Worm (Caenorhabditis elegans) whole organism, young adult: ENCODE data around the gene F01D5.10.
A peak's percentile ranks its signal among the peaks of the same experiment; 100 is the strongest.

ENCODE experiments used
- B0019.2 ChIP-seq: fragments of 200-800 bp; sonication (Bioruptor generic); conservative IDR thresholded peaks from 2 replicates; pipeline ENCODE4 v1.3.6; 2022; ENCODE audit warnings: missing genetic modification reagents, missing genetic modification characterization, missing compliant biosample characterization
- B0035.1 ChIP-seq: sonication (generic microtip); optimal IDR thresholded peaks from 2 replicates; lab custom pipeline; 2016; ENCODE audit warnings: missing genetic modification characterization, mild to moderate bottlenecking, missing compliant biosample characterization, missing genotype, missing genetic modification reagents
- C06A6.2 ChIP-seq: fragments of 200-800 bp; sonication (Bioruptor generic); conservative IDR thresholded peaks from 2 replicates; pipeline ENCODE4 v1.3.6; 2022; ENCODE audit warnings: missing genetic modification characterization, missing compliant biosample characterization
- D2030.7 ChIP-seq: fragments of 200-800 bp; sonication (Bioruptor generic); IDR thresholded peaks from 2 replicates; pipeline ENCODE4 v1.3.6; 2022; ENCODE audit warnings: missing genetic modification reagents, missing genetic modification characterization, missing compliant biosample characterization
- F33H1.4 ChIP-seq: fragments of 200-800 bp; sonication (Bioruptor generic); IDR thresholded peaks from 2 replicates; pipeline ENCODE4 v1.3.6; 2022; ENCODE audit warnings: missing genetic modification reagents, missing genetic modification characterization, missing compliant biosample characterization
- F37B4.10 ChIP-seq: fragments of 200-800 bp; sonication (Bioruptor generic); IDR thresholded peaks from 2 replicates; pipeline ENCODE4 v1.3.6; 2022; ENCODE audit warnings: missing genetic modification characterization, missing compliant biosample characterization
- F52B5.7 ChIP-seq: sonication (generic microtip); optimal IDR thresholded peaks from 2 replicates; lab custom pipeline; 2016; ENCODE audit warnings: mild to moderate bottlenecking, missing genetic modification characterization, missing compliant biosample characterization
- F55B11.4 ChIP-seq: sonication (generic microtip); optimal IDR thresholded peaks from 2 replicates; lab custom pipeline; 2016; ENCODE audit warnings: missing compliant biosample characterization, missing genetic modification characterization, borderline replicate concordance; ENCODE audit not compliant: insufficient read depth
- Y53F4B.3 ChIP-seq: fragments of 200-800 bp; sonication (Bioruptor generic); IDR thresholded peaks from 2 replicates; pipeline ENCODE4 v1.3.6; 2022; ENCODE audit warnings: missing genetic modification reagents, missing genetic modification characterization, missing compliant biosample characterization
- ama-1 ChIP-seq, 3 experiments: fragments of 150-350 bp in 1 of 3; sonication (generic microtip) in 2 of 3; optimal IDR thresholded peaks; 2 replicates each; lab custom pipeline; 2014 to 2018; ENCODE audit warnings: missing biosample characterization in 2 of 3, missing genetic modification characterization in 2 of 3, missing genetic modification reagents in 2 of 3
- aptf-2 ChIP-seq: fragments of 200-800 bp; sonication (Bioruptor generic); conservative IDR thresholded peaks from 2 replicates; pipeline ENCODE4 v1.3.6; 2022; ENCODE audit warnings: missing genetic modification reagents, missing genetic modification characterization, missing compliant biosample characterization
- aptf-3 ChIP-seq: fragments of 200-800 bp; sonication (Bioruptor generic); IDR thresholded peaks from 2 replicates; pipeline ENCODE4 v1.3.6; 2022; ENCODE audit warnings: missing genetic modification characterization, missing compliant biosample characterization
- atf-7 ChIP-seq: sonication (generic microtip); optimal IDR thresholded peaks from 2 replicates; lab custom pipeline; 2017; ENCODE audit warnings: mild to moderate bottlenecking, missing genetic modification characterization, missing compliant biosample characterization
- bed-2 ChIP-seq: fragments of 200-800 bp; sonication (Bioruptor generic); IDR thresholded peaks from 2 replicates; pipeline ENCODE4 v1.3.6; 2022; ENCODE audit warnings: missing genetic modification reagents, missing genetic modification characterization, missing compliant biosample characterization
- cebp-1 ChIP-seq, 2 experiments: fragments of 200-800 bp in 1 of 2; sonication (Bioruptor generic) in 1 of 2; sonication (generic microtip) in 1 of 2; IDR thresholded peaks in 1 of 2; optimal IDR thresholded peaks in 1 of 2; 2 replicates each; pipeline versions ENCODE4 v1.3.6 to Lab custom; 2017 to 2022; ENCODE audit warnings: missing compliant biosample characterization in 2 of 2, missing genetic modification characterization in 2 of 2, mild to moderate bottlenecking in 1 of 2, missing genetic modification reagents in 1 of 2, moderate library complexity in 1 of 2
- ceh-27 ChIP-seq: fragments of 200-800 bp; sonication (Bioruptor generic); optimal IDR thresholded peaks from 2 replicates; lab custom pipeline; 2018; ENCODE audit warnings: mild to moderate bottlenecking, missing genetic modification characterization, moderate library complexity, missing compliant biosample characterization
- ceh-40 ChIP-seq: fragments of 200-800 bp; sonication (Bioruptor generic); IDR thresholded peaks from 2 replicates; pipeline ENCODE4 v1.3.6; 2022; ENCODE audit warnings: missing genetic modification characterization, missing compliant biosample characterization
- ceh-91 ChIP-seq: fragments of 200-800 bp; sonication (Bioruptor generic); IDR thresholded peaks from 2 replicates; pipeline ENCODE4 v1.3.6; 2022; ENCODE audit warnings: missing genetic modification reagents, missing genetic modification characterization, missing compliant biosample characterization
- dox-1 ChIP-seq: fragments of 200-800 bp; sonication (Bioruptor generic); IDR thresholded peaks from 2 replicates; pipeline ENCODE4 v1.3.6; 2022; ENCODE audit warnings: missing genetic modification reagents, missing genetic modification characterization, missing compliant biosample characterization
- egrh-3 ChIP-seq: fragments of 200-800 bp; sonication (Bioruptor generic); IDR thresholded peaks from 2 replicates; pipeline ENCODE4 v1.3.6; 2022; ENCODE audit warnings: missing genetic modification reagents, missing genetic modification characterization, missing compliant biosample characterization
- him-1 ChIP-seq: sonication (generic microtip); optimal IDR thresholded peaks from 2 replicates; lab custom pipeline; 2016; ENCODE audit warnings: missing genotype, missing genetic modification reagents, missing genetic modification characterization, missing compliant biosample characterization
- hlh-12 ChIP-seq: sonication (generic microtip); optimal IDR thresholded peaks from 2 replicates; lab custom pipeline; 2016; ENCODE audit warnings: missing genetic modification characterization, missing compliant biosample characterization
- hlh-26 ChIP-seq: fragments of 200-800 bp; sonication (Bioruptor generic); conservative IDR thresholded peaks from 2 replicates; pipeline ENCODE4 v1.3.6; 2022; ENCODE audit warnings: missing genetic modification reagents, missing genetic modification characterization, missing compliant biosample characterization
- hmg-1.2 ChIP-seq: fragments of 200-800 bp; sonication (Bioruptor generic); IDR thresholded peaks from 2 replicates; pipeline ENCODE4 v1.3.6; 2022; ENCODE audit warnings: missing genetic modification reagents, missing genetic modification characterization, missing compliant biosample characterization
- let-526 ChIP-seq: fragments of 200-800 bp; sonication (Bioruptor generic); IDR thresholded peaks from 2 replicates; pipeline ENCODE4 v1.3.6; 2022; ENCODE audit warnings: missing genetic modification reagents, missing genetic modification characterization, missing compliant biosample characterization
- lin-35 ChIP-seq, 3 experiments: fragments of 150-350 bp in 2 of 3; sonication (generic microtip) in 1 of 3; optimal IDR thresholded peaks; 2 replicates each; lab custom pipeline; 2014 to 2018; ENCODE audit warnings: missing biosample characterization in 3 of 3, missing genetic modification characterization in 3 of 3, missing genetic modification reagents in 3 of 3
- lin-40 ChIP-seq: sonication (generic microtip); optimal IDR thresholded peaks from 2 replicates; lab custom pipeline; 2016; ENCODE audit warnings: missing genetic modification characterization, mild to moderate bottlenecking, missing compliant biosample characterization, missing genotype, missing genetic modification reagents
- lin-54 ChIP-seq: fragments of 200-800 bp; sonication (Bioruptor generic); optimal IDR thresholded peaks from 2 replicates; lab custom pipeline; 2018; ENCODE audit warnings: mild to moderate bottlenecking, missing genetic modification characterization, missing compliant biosample characterization
- lsy-27 ChIP-seq: sonication (generic microtip); optimal IDR thresholded peaks from 2 replicates; lab custom pipeline; 2017; ENCODE audit warnings: missing genetic modification characterization, mild to moderate bottlenecking, missing compliant biosample characterization, antibody characterized with exemption, missing genotype, borderline replicate concordance; ENCODE audit not compliant: insufficient read depth
- madf-6 ChIP-seq: fragments of 200-800 bp; sonication (Bioruptor generic); IDR thresholded peaks from 2 replicates; pipeline ENCODE4 v1.3.6; 2022; ENCODE audit warnings: missing genetic modification reagents, missing genetic modification characterization, missing compliant biosample characterization
- mcd-1 ChIP-seq: fragments of 200-800 bp; sonication (Bioruptor generic); IDR thresholded peaks from 2 replicates; pipeline ENCODE4 v1.3.6; 2022; ENCODE audit warnings: missing genetic modification reagents, missing genetic modification characterization, missing compliant biosample characterization
- pbrm-1 ChIP-seq: fragments of 200-800 bp; sonication (Bioruptor generic); IDR thresholded peaks from 2 replicates; pipeline ENCODE4 v1.3.6; 2022; ENCODE audit warnings: missing genetic modification reagents, missing genetic modification characterization, missing compliant biosample characterization
- rec-8 ChIP-seq, 2 experiments: sonication (generic microtip); optimal IDR thresholded peaks; 2 replicates each; lab custom pipeline; 2016; ENCODE audit warnings: mild to moderate bottlenecking in 2 of 2, missing genetic modification characterization in 2 of 2, missing genetic modification reagents in 2 of 2, missing genotype in 2 of 2, missing biosample characterization in 1 of 2, missing compliant biosample characterization in 1 of 2, moderate library complexity in 1 of 2
- sea-2 ChIP-seq: fragments of 200-800 bp; sonication (Bioruptor generic); IDR thresholded peaks from 2 replicates; pipeline ENCODE4 v1.3.6; 2022; ENCODE audit warnings: missing genetic modification characterization, missing compliant biosample characterization
- snpc-3.4 ChIP-seq: sonication (generic microtip); optimal IDR thresholded peaks from 2 replicates; lab custom pipeline; 2017; ENCODE audit warnings: missing genetic modification characterization, mild to moderate bottlenecking, missing compliant biosample characterization, antibody characterized with exemption, moderate library complexity, missing genotype, missing genetic modification reagents
- somi-1 ChIP-seq: fragments of 200-800 bp; sonication (Bioruptor generic); optimal IDR thresholded peaks from 2 replicates; lab custom pipeline; 2018; ENCODE audit warnings: mild to moderate bottlenecking, missing genetic modification characterization, missing compliant biosample characterization
- tlf-1 ChIP-seq: fragments of 200-800 bp; sonication (Bioruptor generic); optimal IDR thresholded peaks from 2 replicates; lab custom pipeline; 2018; ENCODE audit warnings: mild to moderate bottlenecking, missing genetic modification characterization, missing compliant biosample characterization
- unc-130 ChIP-seq: sonication (generic microtip); optimal IDR thresholded peaks from 2 replicates; lab custom pipeline; 2016; ENCODE audit warnings: missing genetic modification reagents, missing genetic modification characterization, missing compliant biosample characterization
- zfh-2 ChIP-seq: fragments of 200-800 bp; sonication (Bioruptor generic); conservative IDR thresholded peaks from 2 replicates; pipeline ENCODE4 v1.3.6; 2022; ENCODE audit warnings: missing genetic modification reagents, missing genetic modification characterization, missing compliant biosample characterization
- zim-3 ChIP-seq: sonication (generic microtip); optimal IDR thresholded peaks from 2 replicates; lab custom pipeline; 2017; ENCODE audit warnings: mild to moderate bottlenecking, missing genetic modification characterization, moderate library complexity, missing compliant biosample characterization
- ztf-18 ChIP-seq: sonication (generic microtip); optimal IDR thresholded peaks from 2 replicates; lab custom pipeline; 2016; ENCODE audit warnings: missing genotype, mild to moderate bottlenecking, missing genetic modification characterization, missing compliant biosample characterization
- ztf-22 ChIP-seq: fragments of 200-800 bp; sonication (Bioruptor generic); optimal IDR thresholded peaks from 2 replicates; lab custom pipeline; 2018; ENCODE audit warnings: mild to moderate bottlenecking, missing genetic modification characterization, moderate library complexity, missing compliant biosample characterization

F01D5.10 gene

DNA sequence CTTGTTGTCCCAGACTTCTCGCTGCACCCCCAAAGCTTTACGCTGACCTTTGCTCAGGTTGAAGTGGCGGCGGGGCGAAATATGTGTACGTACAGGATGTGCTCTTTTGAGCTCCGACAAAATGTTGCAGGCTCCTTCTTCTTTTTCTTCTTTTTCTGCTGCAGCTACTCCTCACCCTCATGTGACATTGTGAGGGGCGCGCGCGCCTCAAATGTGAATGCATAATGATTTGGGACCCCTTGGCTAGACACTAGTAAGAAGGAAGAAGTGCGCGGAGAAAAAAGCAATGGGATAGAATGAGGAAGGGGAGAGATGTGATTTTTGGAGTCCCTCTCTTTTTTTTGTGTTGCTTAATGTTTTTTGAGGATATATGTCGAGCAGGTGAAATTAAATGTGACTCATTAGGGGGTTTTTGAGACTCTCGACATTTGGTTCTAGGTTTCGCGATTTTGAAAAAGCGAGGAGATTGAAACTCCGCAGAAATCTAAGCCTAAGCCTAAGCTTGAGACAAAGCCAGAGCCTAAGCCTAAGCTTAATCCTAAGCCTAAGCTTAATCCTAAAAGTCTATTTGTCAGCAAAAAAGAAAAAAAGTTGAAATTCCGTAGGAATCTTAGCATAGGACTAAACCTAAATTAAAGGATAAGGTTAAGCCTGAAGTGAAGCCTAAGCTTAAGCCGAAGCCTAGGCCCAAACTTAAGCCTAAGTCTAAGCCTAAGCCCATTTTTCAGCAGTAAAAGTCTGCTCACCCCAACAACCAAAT is 15.8 kb upstream of the F01D5.10 start:
- TF ChIP-seq ztf-22 (GFP tag; lab: Kevin White, UChicago): no peak
- 0 out of 2 replicates have a peak, but pooled peaks have one; percentile 46 for TF ChIP-seq zfh-2 (GFP tag; lab: Robert Waterston, UW)
- TF ChIP-seq cebp-1 (GFP tag; IDR thresholded peaks at IDR 0.05; lab: Robert Waterston, UW): no peak
- TF ChIP-seq cebp-1 (tag; optimal IDR thresholded peaks at IDR 0.05; lab: Kevin White, UChicago): peak; percentile 23
- no peak for TF ChIP-seq atf-7
- TF ChIP-seq D2030.7 (GFP tag; lab: Robert Waterston, UW): no peak
- peak; percentile 11; the same call in 1 of the 2 replicates for TF ChIP-seq mcd-1 (GFP tag; lab: Robert Waterston, UW)
- TF ChIP-seq sea-2: no peak
- TF ChIP-seq tlf-1 (GFP tag; lab: Kevin White, UChicago): no peak
- TF ChIP-seq F37B4.10 (GFP tag; lab: Robert Waterston, UW): no peak
- no peak for TF ChIP-seq hlh-26 (GFP tag; lab: Robert Waterston, UW)
- TF ChIP-seq bed-2 (GFP tag; lab: Robert Waterston, UW): no peak
- TF ChIP-seq lin-54: no peak
- TF ChIP-seq B0035.1: no peak
- peak; percentile 12; the same call in 1 of the 2 replicates for TF ChIP-seq madf-6 (GFP tag; lab: Robert Waterston, UW)
- no peak for TF ChIP-seq dox-1 (GFP tag; lab: Robert Waterston, UW)

DNA sequence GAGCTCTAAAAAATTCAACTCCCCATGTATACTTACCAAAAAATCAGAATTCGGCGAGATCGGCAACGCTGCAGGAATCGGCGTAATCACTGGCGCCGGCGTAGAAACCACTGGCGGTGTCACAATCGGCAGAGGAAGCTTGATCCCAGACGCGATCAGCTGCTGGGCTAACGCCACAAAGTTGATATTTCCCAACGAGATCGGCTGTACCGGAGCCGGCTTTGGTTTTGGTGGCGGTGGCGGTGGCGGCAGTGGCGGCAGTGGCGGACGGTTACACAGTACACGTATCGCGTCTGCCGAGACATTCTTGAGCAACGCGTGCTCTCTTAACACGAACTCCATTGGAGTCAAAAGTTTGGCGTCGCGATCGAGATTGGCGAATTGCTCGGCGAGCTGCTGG is 13.4 kb upstream of the F01D5.10 start:
- TF ChIP-seq egrh-3: peak; percentile 12; the same call in 1 of the 2 replicates
- peak; percentile 4; the same call in 1 of the 2 replicates for TF ChIP-seq let-526 (GFP tag; lab: Robert Waterston, UW)
- TF ChIP-seq aptf-2 (GFP tag; lab: Robert Waterston, UW): no peak
- peak; percentile 72 for TF ChIP-seq zfh-2 (GFP tag; lab: Robert Waterston, UW)

DNA sequence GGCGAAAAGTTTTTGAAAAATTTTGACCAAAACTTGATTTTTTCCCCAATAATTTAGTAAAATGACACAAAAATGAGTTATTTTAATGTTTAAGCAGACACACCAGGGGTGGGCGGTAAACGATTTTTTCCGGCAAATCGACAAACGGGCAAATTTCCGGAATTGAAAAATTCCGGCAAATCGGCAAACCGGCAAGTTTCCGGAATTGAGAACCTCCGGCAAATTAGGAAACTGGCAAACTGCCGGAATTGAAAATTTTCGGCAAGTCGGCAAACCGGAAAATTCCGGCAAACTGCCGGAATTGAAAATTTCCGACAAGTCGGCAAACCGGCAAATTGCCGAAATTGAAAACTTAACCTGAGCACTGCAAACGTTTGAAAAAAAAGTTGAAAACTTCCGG is 11.6 kb upstream of the F01D5.10 start:
- no peak for TF ChIP-seq rec-8 (tag; optimal IDR thresholded peaks at IDR 0.05; lab: Kevin White, UChicago)
- no peak for TF ChIP-seq hlh-12
- TF ChIP-seq ztf-18 (tag; lab: Kevin White, UChicago): no peak
- no peak for TF ChIP-seq him-1 (tag; lab: Kevin White, UChicago)
- no peak for TF ChIP-seq snpc-3.4 (tag; lab: Kevin White, UChicago)
- TF ChIP-seq ceh-40: no peak
- TF ChIP-seq lsy-27: no peak
- no peak for TF ChIP-seq hlh-26 (GFP tag; lab: Robert Waterston, UW)
- no peak for TF ChIP-seq F52B5.7 (tag; lab: Kevin White, UChicago)
- TF ChIP-seq somi-1 (GFP tag; lab: Kevin White, UChicago): no peak
- TF ChIP-seq zim-3 (tag; lab: Kevin White, UChicago): peak; percentile 40
- no peak for TF ChIP-seq unc-130
- no peak for TF ChIP-seq D2030.7 (GFP tag; lab: Robert Waterston, UW)
- no peak for TF ChIP-seq F55B11.4
- no peak for TF ChIP-seq ceh-91
- no peak for TF ChIP-seq ama-1 (optimal IDR thresholded peaks at IDR 0.05; lab: Kevin White, UChicago)
- TF ChIP-seq ama-1 (GFP tag; optimal IDR thresholded peaks at IDR 0.05; lab: Kevin White, UChicago): no peak
- no peak for TF ChIP-seq F37B4.10 (GFP tag; lab: Robert Waterston, UW)
- TF ChIP-seq B0019.2 (GFP tag; lab: Robert Waterston, UW): no peak
- TF ChIP-seq C06A6.2 (GFP tag; lab: Robert Waterston, UW): peak; percentile 32; the same call in 1 of the 2 replicates
- TF ChIP-seq mcd-1 (GFP tag; lab: Robert Waterston, UW): peak; percentile 32; the same call in 1 of the 2 replicates
- peak; percentile 49; the same call in 1 of the 2 replicates for TF ChIP-seq aptf-3 (GFP tag; lab: Robert Waterston, UW)
- no peak for TF ChIP-seq F33H1.4 (GFP tag; lab: Robert Waterston, UW)
- no peak for TF ChIP-seq cebp-1 (GFP tag; IDR thresholded peaks at IDR 0.05; lab: Robert Waterston, UW)
- peak; percentile 47 for TF ChIP-seq cebp-1 (tag; optimal IDR thresholded peaks at IDR 0.05; lab: Kevin White, UChicago)
- no peak for TF ChIP-seq lin-40 (tag; lab: Kevin White, UChicago)
- TF ChIP-seq Y53F4B.3: no peak
- no peak for TF ChIP-seq hmg-1.2 (GFP tag; lab: Robert Waterston, UW)
- no peak for TF ChIP-seq ceh-27 (GFP tag; lab: Kevin White, UChicago)
- TF ChIP-seq pbrm-1 (GFP tag; lab: Robert Waterston, UW): no peak
- no peak for TF ChIP-seq lin-35 (GFP tag; optimal IDR thresholded peaks at IDR 0.05; lab: Kevin White, UChicago)
